Fruit fly (Drosophila melanogaster) whole organism: ENCODE measurements around the gene galectin.

Source experiments
- Dll ChIP-seq: fragments of >200 bp; optimal IDR thresholded peaks from 2 replicates; lab custom pipeline; 2017
- EcR ChIP-seq, 2 experiments: fragments of >200 bp; optimal IDR thresholded peaks; 2 replicates each; lab custom pipeline; 2017; ENCODE audit warnings: missing biosample characterization in 2 of 2, missing genetic modification characterization in 2 of 2, missing genetic modification reagents in 2 of 2
- usp ChIP-seq: fragments of >200 bp; optimal IDR thresholded peaks from 2 replicates; lab custom pipeline; 2017; ENCODE audit warnings: missing biosample characterization, missing genetic modification characterization, mixed read lengths

DNA sequence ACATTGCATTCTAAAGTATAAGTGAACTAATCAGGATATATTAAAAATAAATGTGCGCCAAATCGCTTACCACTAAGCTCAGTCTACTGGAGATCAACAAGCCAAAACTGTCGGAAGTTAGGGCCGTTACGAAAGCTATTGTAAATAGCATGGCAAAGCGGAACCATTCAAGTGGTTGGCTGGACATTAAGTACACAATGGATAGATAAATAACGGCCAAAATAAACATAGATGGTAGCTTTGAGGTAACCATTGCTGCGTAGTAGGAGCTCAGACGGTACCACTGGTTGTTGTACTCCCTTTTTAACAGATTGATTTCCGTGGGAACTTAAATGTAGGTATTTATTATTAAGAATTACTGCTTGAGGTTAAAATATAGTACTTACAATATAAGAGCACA lies 46.2 kb downstream of the galectin start:
- TF ChIP-seq EcR (GFP tag; optimal IDR thresholded peaks at IDR 0.05; lab: Kevin White, UChicago), result no peak
- no peak for TF ChIP-seq Dll
- TF ChIP-seq usp (GFP tag; lab: Kevin White, UChicago), result no peak
